Worm (Caenorhabditis elegans) whole organism, early embryonic: ENCODE results near the gene pfkb-1.2.
A peak's percentile ranks its signal among the peaks of the same experiment; 100 is the strongest.

Experiments
- B0310.2 ChIP-seq: sonication (generic microtip); optimal IDR thresholded peaks from 2 replicates; lab custom pipeline; 2016; ENCODE audit warnings: mild to moderate bottlenecking, missing genetic modification characterization, missing compliant biosample characterization
- F13C5.2 ChIP-seq: sonication (generic microtip); optimal IDR thresholded peaks from 2 replicates; lab custom pipeline; 2017; ENCODE audit warnings: mild to moderate bottlenecking, missing genetic modification characterization, inconsistent platforms, missing compliant biosample characterization
- aly-1 ChIP-seq: sonication (generic microtip); optimal IDR thresholded peaks from 2 replicates; lab custom pipeline; 2016; ENCODE audit warnings: missing genetic modification characterization, missing compliant biosample characterization
- ama-1 ChIP-seq: fragments of 150-350 bp; optimal IDR thresholded peaks from 2 replicates; lab custom pipeline; 2014
- ceh-13 ChIP-seq: fragments of 200-800 bp; sonication (Bioruptor generic); optimal IDR thresholded peaks from 2 replicates; lab custom pipeline; 2018; ENCODE audit warnings: mild to moderate bottlenecking, missing genetic modification characterization, missing compliant biosample characterization
- ceh-36 ChIP-seq: sonication (generic microtip); optimal IDR thresholded peaks from 2 replicates; lab custom pipeline; 2016; ENCODE audit warnings: missing genetic modification characterization, inconsistent platforms, missing compliant biosample characterization
- ets-7 ChIP-seq: sonication (generic microtip); optimal IDR thresholded peaks from 2 replicates; lab custom pipeline; 2016; ENCODE audit warnings: missing genotype, missing genetic modification characterization, missing compliant biosample characterization
- flt-1 ChIP-seq: fragments of 200-800 bp; sonication (Bioruptor generic); IDR thresholded peaks from 2 replicates; pipeline ENCODE4 v1.3.6; 2022; ENCODE audit warnings: missing genetic modification characterization, missing compliant biosample characterization
- hmbx-1 ChIP-seq: sonication (generic microtip); optimal IDR thresholded peaks from 2 replicates; lab custom pipeline; 2016; ENCODE audit warnings: mild to moderate bottlenecking, missing genetic modification characterization, missing compliant biosample characterization
- hmg-4 ChIP-seq: fragments of 200-800 bp; sonication (Bioruptor generic); optimal IDR thresholded peaks from 2 replicates; lab custom pipeline; 2018; ENCODE audit warnings: mild to moderate bottlenecking, missing genetic modification characterization, missing compliant biosample characterization
- hnd-1 ChIP-seq: sonication (generic microtip); optimal IDR thresholded peaks from 2 replicates; lab custom pipeline; 2016; ENCODE audit warnings: missing genetic modification characterization, missing compliant biosample characterization
- pes-1 ChIP-seq: fragments of 200-800 bp; sonication (Bioruptor generic); IDR thresholded peaks from 2 replicates; pipeline ENCODE4 v1.3.6; 2022; ENCODE audit warnings: missing genetic modification reagents, missing genetic modification characterization, missing compliant biosample characterization
- scrt-1 ChIP-seq: fragments of 200-800 bp; sonication (Bioruptor generic); IDR thresholded peaks from 2 replicates; pipeline ENCODE4 v1.3.6; 2022; ENCODE audit warnings: missing genetic modification characterization, missing compliant biosample characterization
- sea-1 ChIP-seq: fragments of 200-800 bp; sonication (Bioruptor generic); conservative IDR thresholded peaks from 2 replicates; pipeline ENCODE4 v1.3.6; 2022; ENCODE audit warnings: missing genetic modification characterization, missing compliant biosample characterization
- tbx-11 ChIP-seq: fragments of 200-800 bp; sonication (Bioruptor generic); IDR thresholded peaks from 2 replicates; pipeline ENCODE4 v1.3.6; 2022; ENCODE audit warnings: missing genetic modification characterization, missing compliant biosample characterization
- tbx-37 ChIP-seq: fragments of 200-800 bp; sonication (Bioruptor generic); conservative IDR thresholded peaks from 2 replicates; pipeline ENCODE4 v1.3.6; 2022; ENCODE audit warnings: missing genetic modification reagents, missing genetic modification characterization, missing compliant biosample characterization
- tra-4 ChIP-seq: sonication (generic microtip); optimal IDR thresholded peaks from 2 replicates; lab custom pipeline; 2017; ENCODE audit warnings: missing genetic modification characterization, missing compliant biosample characterization

The pfkb-1.2 gene

DNA sequence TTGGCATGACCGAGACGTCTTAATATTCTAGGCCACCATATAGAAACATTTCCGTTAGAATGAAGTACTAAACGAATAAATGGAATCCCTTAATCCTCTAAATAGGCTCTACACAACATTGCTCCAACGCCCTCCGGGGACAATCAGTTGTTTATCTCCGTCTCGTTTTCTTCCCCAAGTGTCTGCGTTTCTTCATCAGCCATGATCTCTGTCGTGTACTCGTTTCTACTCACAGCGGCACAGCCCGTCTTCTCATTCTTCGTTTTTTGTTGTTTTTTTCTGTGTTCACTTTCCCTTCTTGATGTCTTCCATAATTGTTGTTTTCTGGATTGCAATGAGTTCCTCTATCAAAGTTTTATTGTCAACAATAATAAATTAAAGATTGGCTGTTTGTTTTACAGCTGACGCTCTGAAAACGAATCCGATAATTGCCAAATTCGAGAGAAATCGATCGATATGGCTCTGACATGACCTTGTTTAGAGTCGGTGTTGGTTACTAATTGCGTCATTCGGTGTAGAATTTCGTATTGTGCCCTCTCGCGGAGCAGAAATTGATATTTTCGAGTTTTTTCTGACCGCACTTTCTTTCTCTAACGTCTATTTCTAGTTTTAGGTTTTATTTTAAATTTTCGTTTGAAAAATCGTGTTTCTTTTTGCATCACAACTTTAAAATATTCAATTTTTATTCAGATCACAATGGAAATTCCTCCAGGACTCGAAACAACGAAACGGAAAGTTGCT, at the start of gene pfkb-1.2:
Gene pfkb-1.2, plus strand, starts transcription at position 691 of the 741 bp plus-strand sequence.
- TF ChIP-seq aly-1 (tag; lab: Kevin White, UChicago), result peak; percentile 14
- no peak for TF ChIP-seq tbx-11

DNA sequence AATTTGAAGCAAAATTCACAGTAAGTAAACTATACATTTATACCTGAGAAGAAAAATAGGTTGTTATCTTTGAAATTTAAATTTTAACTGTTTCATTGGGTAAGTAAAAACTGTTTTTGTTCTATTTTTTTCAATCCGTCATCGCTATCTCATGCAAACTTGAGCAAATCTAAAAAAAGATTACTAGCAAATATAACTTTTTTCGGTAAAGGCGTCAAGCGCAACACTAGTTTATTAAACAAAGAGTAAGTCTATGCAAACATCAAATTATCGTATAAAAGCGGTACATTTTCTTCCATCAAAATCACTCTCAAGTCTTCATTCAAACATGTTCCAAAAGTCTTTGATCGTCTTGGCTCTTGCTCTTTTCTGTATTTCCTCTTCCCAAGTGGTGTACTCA, 46.5 kb upstream of the pfkb-1.2 start, which contains the start of gene nspb-6:
Gene nspb-6, plus strand, starts transcription at position 301 of the 400 bp plus-strand sequence.
- TF ChIP-seq flt-1 (GFP tag; lab: Robert Waterston, UW) (no peak), hmbx-1 (no peak), ceh-13 (no peak), sea-1 (GFP tag; lab: Robert Waterston, UW) (no peak), tra-4 (tag; lab: Kevin White, UChicago) (no peak), hmg-4 (no peak), B0310.2 (tag; lab: Kevin White, UChicago) (no peak), ets-7 (no peak), aly-1 (tag; lab: Kevin White, UChicago) (no peak), hnd-1 (tag; lab: Kevin White, UChicago) (no peak), ceh-36 (tag; lab: Kevin White, UChicago) (no peak), scrt-1 (GFP tag; lab: Robert Waterston, UW) (no peak), ama-1 (lab: Kevin White, UChicago) (no peak), tbx-11 (no peak), pes-1 (GFP tag; lab: Robert Waterston, UW) (no peak), F13C5.2 (no peak), tbx-37 (GFP tag; lab: Robert Waterston, UW) (no peak)

DNA sequence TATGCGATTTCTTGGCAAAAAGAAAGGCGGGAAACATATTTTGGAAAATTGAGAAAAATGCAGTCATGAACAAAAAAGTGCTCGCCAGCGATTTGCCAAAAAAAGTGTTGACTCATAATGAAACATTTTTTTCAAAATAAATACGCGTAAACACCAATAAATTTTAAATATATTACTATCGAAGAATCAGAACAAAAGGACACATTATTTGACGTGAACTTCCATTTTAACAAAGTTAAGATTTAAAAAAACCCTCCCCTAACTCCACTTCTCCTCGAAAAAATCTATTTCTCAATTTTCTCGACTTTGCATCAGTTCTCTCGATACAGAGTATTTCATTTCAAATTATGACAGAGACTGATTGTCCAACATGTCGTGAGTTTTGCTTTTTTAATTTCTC, 45.4 kb upstream of the pfkb-1.2 start, which contains the start of gene pck-3:
Gene pck-3, plus strand, starts transcription at position 301 of the 400 bp plus-strand sequence.
- no peak for TF ChIP-seq tra-4 (tag; lab: Kevin White, UChicago)

DNA sequence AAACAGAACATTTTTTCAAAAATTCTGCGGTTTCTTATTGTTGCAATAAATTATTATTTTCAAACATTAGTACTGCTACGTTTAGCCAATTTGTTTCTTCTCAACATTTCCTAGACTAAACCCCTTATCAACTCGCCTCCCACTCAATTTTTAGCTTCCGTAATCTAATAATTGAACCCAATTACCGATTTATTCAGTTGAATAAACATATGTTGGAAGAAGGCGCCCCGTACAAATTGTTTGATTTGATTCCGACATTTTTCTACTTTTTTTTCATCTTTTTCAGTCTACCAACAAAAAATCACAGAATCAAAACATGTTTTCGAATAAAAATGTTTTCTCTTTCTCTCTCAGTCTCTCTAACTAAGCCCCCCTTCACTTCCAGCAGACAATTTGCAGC, 39.0 kb upstream of the pfkb-1.2 start:
- TF ChIP-seq tbx-37 (GFP tag; lab: Robert Waterston, UW) (no peak), pes-1 (GFP tag; lab: Robert Waterston, UW) (no peak), B0310.2 (tag; lab: Kevin White, UChicago) (no peak), ets-7 (no peak), ama-1 (lab: Kevin White, UChicago) (no peak), hmg-4 (no peak), tbx-11 (no peak)

DNA sequence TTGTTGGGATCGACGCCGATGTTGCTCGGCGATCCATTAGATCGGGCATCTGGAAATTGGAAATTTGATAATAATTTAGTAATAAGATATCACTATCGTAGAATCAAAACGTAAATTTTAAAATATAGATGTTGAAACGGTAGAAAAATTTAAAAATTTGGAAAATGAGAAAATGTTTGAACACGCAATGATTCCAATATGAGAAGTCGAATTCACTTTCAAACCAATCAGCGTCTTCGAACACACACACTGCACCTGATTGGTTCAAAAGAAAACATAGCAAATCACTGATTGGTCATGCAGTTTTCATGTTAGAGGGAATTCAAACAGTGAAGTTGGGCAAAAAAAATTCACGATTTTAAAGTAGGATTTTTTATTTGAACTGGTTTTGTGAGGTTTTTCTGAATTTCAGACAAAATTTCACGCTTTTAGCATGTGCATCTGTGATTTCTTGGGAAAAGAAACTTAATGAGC, 38.4 kb upstream of the pfkb-1.2 start, which contains the start of gene H04M03.12:
Gene H04M03.12, minus strand, starts transcription at position 51 of the 474 bp plus-strand sequence.
- TF ChIP-seq tra-4 (tag; lab: Kevin White, UChicago) (no peak), pes-1 (GFP tag; lab: Robert Waterston, UW) (no peak), flt-1 (GFP tag; lab: Robert Waterston, UW) (no peak), ama-1 (lab: Kevin White, UChicago) (no peak), B0310.2 (tag; lab: Kevin White, UChicago) (no peak), hmbx-1 (no peak), ceh-36 (tag; lab: Kevin White, UChicago) (no peak), ceh-13 (no peak), hmg-4 (no peak), ets-7 (no peak), scrt-1 (GFP tag; lab: Robert Waterston, UW) (no peak), tbx-37 (GFP tag; lab: Robert Waterston, UW) (no peak)

DNA sequence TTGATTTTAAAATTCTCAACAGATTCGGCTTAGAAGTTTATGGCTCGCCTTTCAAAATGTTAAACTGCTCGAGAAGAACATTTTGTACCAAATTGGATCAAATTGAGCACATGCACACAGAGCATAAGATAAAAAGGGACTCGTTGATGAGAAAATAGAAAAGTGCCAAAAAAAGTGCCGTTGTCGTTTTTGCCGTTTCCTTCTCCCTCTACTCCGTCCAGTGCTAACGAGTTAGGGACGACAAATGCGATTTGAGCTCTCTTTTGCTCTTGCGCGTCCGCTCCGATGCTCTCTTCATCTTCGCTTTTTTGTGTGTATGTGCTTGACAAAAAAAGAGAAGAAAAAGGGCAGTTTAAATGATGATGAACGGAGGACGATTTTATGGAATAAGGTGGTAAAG, 26.6 kb upstream of the pfkb-1.2 start:
- no peak for TF ChIP-seq scrt-1 (GFP tag; lab: Robert Waterston, UW)
- TF ChIP-seq hmbx-1, result no peak
- no peak for TF ChIP-seq F13C5.2
- TF ChIP-seq pes-1 (GFP tag; lab: Robert Waterston, UW), result no peak
- no peak for TF ChIP-seq sea-1 (GFP tag; lab: Robert Waterston, UW)
- TF ChIP-seq aly-1 (tag; lab: Kevin White, UChicago), result no peak
- TF ChIP-seq tra-4 (tag; lab: Kevin White, UChicago), result no peak
- TF ChIP-seq ets-7, result no peak
- no peak for TF ChIP-seq tbx-37 (GFP tag; lab: Robert Waterston, UW)
- TF ChIP-seq flt-1 (GFP tag; lab: Robert Waterston, UW), result no peak
- no peak for TF ChIP-seq ceh-36 (tag; lab: Kevin White, UChicago)
- TF ChIP-seq ceh-13, result no peak
- no peak for TF ChIP-seq tbx-11
- TF ChIP-seq ama-1 (lab: Kevin White, UChicago), result no peak
- no peak for TF ChIP-seq hmg-4
- TF ChIP-seq B0310.2 (tag; lab: Kevin White, UChicago), result no peak

DNA sequence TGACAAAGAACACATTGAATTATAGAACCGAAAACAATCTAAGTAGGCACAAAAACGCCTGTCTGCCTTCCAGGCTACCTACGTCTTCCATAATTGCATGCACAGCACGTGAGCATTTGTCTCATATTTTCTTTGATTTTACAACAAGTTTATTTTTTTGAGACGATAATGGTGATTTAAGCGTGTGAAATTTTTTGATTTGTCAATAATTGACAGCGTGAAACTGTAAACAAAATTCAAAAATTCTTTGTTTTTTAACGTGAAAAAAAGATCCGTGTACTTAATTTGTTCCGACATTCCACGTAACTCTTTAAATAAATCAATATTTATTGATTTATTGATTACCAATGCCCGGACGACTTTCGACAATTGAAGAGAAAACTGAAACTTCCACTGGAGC, 24.7 kb upstream of the pfkb-1.2 start, which contains the start of gene dhhc-13:
Gene dhhc-13, plus strand, starts transcription at position 301 of the 400 bp plus-strand sequence.
- TF ChIP-seq ceh-36 (tag; lab: Kevin White, UChicago), result no peak
- TF ChIP-seq hmg-4, result no peak
- TF ChIP-seq aly-1 (tag; lab: Kevin White, UChicago), result no peak
- no peak for TF ChIP-seq ets-7
- no peak for TF ChIP-seq tbx-11
- TF ChIP-seq tbx-37 (GFP tag; lab: Robert Waterston, UW), result no peak
- TF ChIP-seq scrt-1 (GFP tag; lab: Robert Waterston, UW), result no peak

DNA sequence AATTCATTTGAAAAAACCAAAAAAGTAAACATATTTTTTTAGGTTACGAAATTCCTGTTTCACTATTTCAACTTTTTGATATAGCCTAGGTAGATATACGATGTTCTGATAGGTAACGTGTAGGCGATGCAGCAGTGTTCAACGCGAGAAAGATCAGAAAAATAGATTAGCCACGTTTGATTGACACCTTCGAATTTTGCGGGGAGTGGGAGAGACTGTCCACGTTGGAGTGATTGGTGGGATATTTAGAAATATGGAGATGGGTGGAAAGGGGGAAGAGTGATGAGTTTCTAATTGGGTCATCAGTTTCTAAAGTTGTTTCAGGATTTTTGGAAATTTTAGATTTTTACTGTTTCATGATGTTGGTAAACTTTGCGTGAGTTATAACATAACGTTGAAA, 18.6 kb upstream of the pfkb-1.2 start:
- TF ChIP-seq ama-1 (lab: Kevin White, UChicago), result no peak
- TF ChIP-seq pes-1 (GFP tag; lab: Robert Waterston, UW), result no peak
- no peak for TF ChIP-seq hmg-4
- no peak for TF ChIP-seq hmbx-1
- TF ChIP-seq ceh-36 (tag; lab: Kevin White, UChicago), result no peak
- no peak for TF ChIP-seq tra-4 (tag; lab: Kevin White, UChicago)
- TF ChIP-seq ceh-13, result no peak
- TF ChIP-seq tbx-11, result no peak
- TF ChIP-seq scrt-1 (GFP tag; lab: Robert Waterston, UW), result no peak
- no peak for TF ChIP-seq aly-1 (tag; lab: Kevin White, UChicago)
- no peak for TF ChIP-seq F13C5.2
- TF ChIP-seq ets-7, result no peak
- TF ChIP-seq tbx-37 (GFP tag; lab: Robert Waterston, UW), result no peak
- TF ChIP-seq sea-1 (GFP tag; lab: Robert Waterston, UW), result no peak
- TF ChIP-seq hnd-1 (tag; lab: Kevin White, UChicago), result no peak
- TF ChIP-seq B0310.2 (tag; lab: Kevin White, UChicago), result no peak
- TF ChIP-seq flt-1 (GFP tag; lab: Robert Waterston, UW), result no peak
